Worm (Caenorhabditis elegans) whole organism, L3 larva: Measurements from ENCODE around the gene W02B12.13.

Source experiments
- R02D3.7 ChIP-seq: fragments of 150-350 bp; optimal IDR thresholded peaks from 2 replicates; lab custom pipeline; 2014; ENCODE audit warnings: missing biosample characterization, missing genetic modification characterization
- aly-2 ChIP-seq: fragments of 150-350 bp; optimal IDR thresholded peaks from 2 replicates; lab custom pipeline; 2014; ENCODE audit warnings: missing biosample characterization, missing genetic modification characterization
- ama-1 ChIP-seq: fragments of 150-350 bp; optimal IDR thresholded peaks from 2 replicates; lab custom pipeline; 2018
- ceh-28 ChIP-seq: fragments of 150-350 bp; optimal IDR thresholded peaks from 2 replicates; lab custom pipeline; 2014; ENCODE audit warnings: missing biosample characterization, missing genetic modification reagents, missing genetic modification characterization
- ceh-82 ChIP-seq: fragments of 150-350 bp; optimal IDR thresholded peaks from 2 replicates; lab custom pipeline; 2014; ENCODE audit warnings: missing biosample characterization, missing genetic modification characterization
- ceh-9 ChIP-seq: sonication (generic microtip); optimal IDR thresholded peaks from 2 replicates; lab custom pipeline; 2018; ENCODE audit warnings: missing biosample characterization, missing genetic modification characterization
- daf-12 ChIP-seq: fragments of 150-350 bp; optimal IDR thresholded peaks from 2 replicates; lab custom pipeline; 2014; ENCODE audit warnings: missing biosample characterization, missing genetic modification reagents, missing genetic modification characterization
- egl-27 ChIP-seq: sonication (generic microtip); optimal IDR thresholded peaks from 4 replicates; lab custom pipeline; 2017; ENCODE audit warnings: missing biosample characterization, missing genetic modification reagents, missing genetic modification characterization
- egl-5 ChIP-seq: fragments of 150-350 bp; optimal IDR thresholded peaks from 2 replicates; lab custom pipeline; 2017; ENCODE audit warnings: missing biosample characterization, missing genetic modification reagents, missing genetic modification characterization, inconsistent platforms
- elt-1 ChIP-seq: fragments of 150-350 bp; optimal IDR thresholded peaks from 2 replicates; lab custom pipeline; 2014; ENCODE audit warnings: missing biosample characterization, missing genetic modification characterization
- elt-2 ChIP-seq: sonication (generic microtip); optimal IDR thresholded peaks from 2 replicates; lab custom pipeline; 2016; ENCODE audit warnings: missing genetic modification reagents, mild to moderate bottlenecking, missing genetic modification characterization, missing compliant biosample characterization
- elt-3 ChIP-seq, 3 experiments: fragments of 150-350 bp in 1 of 3; sonication (generic microtip) in 2 of 3; optimal IDR thresholded peaks; 2 replicates in 2 of 3; 4 replicates in 1 of 3; lab custom pipeline; 2014 to 2017; ENCODE audit warnings: missing biosample characterization in 3 of 3, missing genetic modification characterization in 3 of 3
- eor-1 ChIP-seq, 2 experiments: fragments of 150-350 bp; optimal IDR thresholded peaks; 2 replicates each; lab custom pipeline; 2014 to 2018; ENCODE audit warnings: missing biosample characterization in 2 of 2, missing genetic modification characterization in 2 of 2
- fkh-10 ChIP-seq: sonication (generic microtip); optimal IDR thresholded peaks from 2 replicates; lab custom pipeline; 2017; ENCODE audit warnings: missing biosample characterization, missing genetic modification reagents, missing genetic modification characterization
- fkh-2 ChIP-seq: fragments of 150-350 bp; optimal IDR thresholded peaks from 2 replicates; lab custom pipeline; 2014; ENCODE audit warnings: missing biosample characterization, missing genetic modification reagents, missing genetic modification characterization
- fos-1 ChIP-seq: fragments of 150-350 bp; optimal IDR thresholded peaks from 2 replicates; lab custom pipeline; 2014; ENCODE audit warnings: missing biosample characterization, missing genetic modification characterization
- hmg-11 ChIP-seq: sonication (generic microtip); optimal IDR thresholded peaks from 2 replicates; lab custom pipeline; 2016; ENCODE audit warnings: missing genetic modification characterization, missing compliant biosample characterization
- jun-1 ChIP-seq: fragments of 150-350 bp; optimal IDR thresholded peaks from 2 replicates; lab custom pipeline; 2014; ENCODE audit warnings: missing biosample characterization, missing genetic modification reagents, missing genetic modification characterization
- lin-15B ChIP-seq: fragments of 150-350 bp; optimal IDR thresholded peaks from 2 replicates; lab custom pipeline; 2014; ENCODE audit warnings: missing biosample characterization, missing genetic modification characterization
- lin-39 ChIP-seq: fragments of 150-350 bp; optimal IDR thresholded peaks from 2 replicates; lab custom pipeline; 2018; ENCODE audit warnings: missing biosample characterization, missing genetic modification reagents, missing genetic modification characterization
- lsy-12 ChIP-seq: sonication (generic microtip); optimal IDR thresholded peaks from 2 replicates; lab custom pipeline; 2016; ENCODE audit warnings: mild to moderate bottlenecking, missing genetic modification characterization, missing compliant biosample characterization
- mdl-1 ChIP-seq: fragments of 150-350 bp; optimal IDR thresholded peaks from 2 replicates; lab custom pipeline; 2014; ENCODE audit warnings: missing biosample characterization, missing genetic modification characterization
- mml-1 ChIP-seq: fragments of 150-350 bp; sonication (generic microtip); optimal IDR thresholded peaks from 3 replicates; lab custom pipeline; 2014; ENCODE audit warnings: missing biosample characterization, missing genetic modification characterization
- nfya-1 ChIP-seq: sonication (generic microtip); optimal IDR thresholded peaks from 2 replicates; lab custom pipeline; 2017; ENCODE audit warnings: missing genetic modification characterization, mild to moderate bottlenecking, missing compliant biosample characterization, antibody characterized with exemption, moderate library complexity; ENCODE audit not compliant: insufficient read depth
- nhr-11 ChIP-seq: fragments of 150-350 bp; optimal IDR thresholded peaks from 2 replicates; lab custom pipeline; 2014; ENCODE audit warnings: missing biosample characterization, missing genetic modification characterization
- nhr-23 ChIP-seq: fragments of 150-350 bp; optimal IDR thresholded peaks from 2 replicates; lab custom pipeline; 2014; ENCODE audit warnings: missing biosample characterization, missing genetic modification reagents, missing genetic modification characterization
- nhr-237 ChIP-seq: fragments of 150-350 bp; optimal IDR thresholded peaks from 2 replicates; lab custom pipeline; 2014; ENCODE audit warnings: missing biosample characterization, missing genetic modification characterization
- nhr-25 ChIP-seq: sonication (generic microtip); optimal IDR thresholded peaks from 2 replicates; lab custom pipeline; 2017; ENCODE audit warnings: missing biosample characterization, missing genetic modification characterization
- nhr-28 ChIP-seq: fragments of 150-350 bp; optimal IDR thresholded peaks from 2 replicates; lab custom pipeline; 2014; ENCODE audit warnings: missing biosample characterization, missing genetic modification characterization
- nhr-43 ChIP-seq: sonication (generic microtip); optimal IDR thresholded peaks from 2 replicates; lab custom pipeline; 2016; ENCODE audit warnings: mild to moderate bottlenecking, missing genetic modification characterization, missing compliant biosample characterization; ENCODE audit not compliant: poor library complexity, severe bottlenecking
- nhr-76 ChIP-seq: fragments of 150-350 bp; sonication (generic microtip); optimal IDR thresholded peaks from 5 replicates; lab custom pipeline; 2014; ENCODE audit warnings: missing biosample characterization, missing genetic modification characterization
- nhr-77 ChIP-seq: fragments of 150-350 bp; optimal IDR thresholded peaks from 2 replicates; lab custom pipeline; 2014; ENCODE audit warnings: missing biosample characterization, missing genetic modification characterization
- pha-4 ChIP-seq: fragments of 150-350 bp; optimal IDR thresholded peaks from 2 replicates; lab custom pipeline; 2014; ENCODE audit warnings: missing biosample characterization, missing genetic modification reagents, missing genetic modification characterization
- pqm-1 ChIP-seq: fragments of 150-350 bp; optimal IDR thresholded peaks from 2 replicates; lab custom pipeline; 2017; ENCODE audit warnings: missing biosample characterization, missing genetic modification characterization, inconsistent platforms
- sea-2 ChIP-seq: fragments of 150-350 bp; sonication (generic microtip); optimal IDR thresholded peaks from 4 replicates; lab custom pipeline; 2014; ENCODE audit warnings: missing biosample characterization, missing genetic modification reagents, missing genetic modification characterization
- skn-1 ChIP-seq: fragments of 150-350 bp; optimal IDR thresholded peaks from 2 replicates; lab custom pipeline; 2014; ENCODE audit warnings: missing biosample characterization, missing genetic modification characterization
- snpc-4 ChIP-seq: fragments of 150-350 bp; optimal IDR thresholded peaks from 2 replicates; lab custom pipeline; 2014; ENCODE audit warnings: missing biosample characterization, missing genetic modification characterization
- tbx-2 ChIP-seq: sonication (generic microtip); optimal IDR thresholded peaks from 2 replicates; lab custom pipeline; 2016; ENCODE audit warnings: mild to moderate bottlenecking, missing genetic modification characterization, missing compliant biosample characterization
- unc-39 ChIP-seq: sonication (generic microtip); optimal IDR thresholded peaks from 4 replicates; lab custom pipeline; 2017; ENCODE audit warnings: missing biosample characterization, missing genetic modification characterization
- unc-62 ChIP-seq: fragments of 150-350 bp; sonication (generic microtip); optimal IDR thresholded peaks from 4 replicates; lab custom pipeline; 2014; ENCODE audit warnings: missing biosample characterization, missing genetic modification reagents, missing genetic modification characterization
- zag-1 ChIP-seq: fragments of 150-350 bp; optimal IDR thresholded peaks from 2 replicates; lab custom pipeline; 2014; ENCODE audit warnings: missing biosample characterization, missing genetic modification characterization
- ztf-11 ChIP-seq: fragments of 150-350 bp; optimal IDR thresholded peaks from 2 replicates; lab custom pipeline; 2014; ENCODE audit warnings: missing biosample characterization, missing genetic modification characterization
- ztf-4 ChIP-seq: fragments of 150-350 bp; optimal IDR thresholded peaks from 2 replicates; lab custom pipeline; 2014; ENCODE audit warnings: missing biosample characterization, missing genetic modification characterization

Gene W02B12.13

DNA sequence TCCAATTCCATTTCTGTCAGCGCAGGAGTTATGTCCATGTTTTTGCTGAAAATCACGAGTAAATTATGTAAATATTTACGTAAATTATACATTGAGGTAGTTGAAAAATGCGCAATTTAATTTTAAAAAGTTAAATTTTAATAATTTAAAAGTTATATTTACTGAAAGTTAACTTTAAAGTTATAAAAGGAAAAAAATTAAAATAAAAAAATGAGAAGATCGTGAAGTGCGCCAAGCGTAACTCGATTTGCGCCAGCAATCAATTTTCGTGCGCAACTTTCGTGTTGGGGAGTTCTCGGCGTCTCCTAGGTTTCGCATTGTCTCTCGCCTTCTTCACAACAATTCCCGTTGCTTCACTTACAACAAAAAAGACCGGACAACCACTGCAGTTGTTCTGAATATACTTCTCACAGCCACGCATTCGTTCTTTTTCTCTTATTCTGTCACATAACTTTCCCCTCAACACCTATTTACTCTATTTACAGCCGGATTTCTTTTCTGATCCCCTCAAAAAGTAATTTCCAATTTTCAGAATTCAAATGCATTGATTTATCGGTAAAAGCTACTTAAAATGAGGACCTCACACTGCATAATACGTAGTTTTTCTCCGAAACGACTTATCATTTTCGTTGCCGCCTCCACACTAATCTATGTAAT is 28.6 kb downstream of the W02B12.13 start, which contains the start of the genes metl-1 and W02B12.11:
Gene metl-1 (minus strand): TSS at position 51 of the 657 bp plus-strand sequence.
Gene W02B12.11 (plus strand): TSS at position 337 of the 657 bp plus-strand sequence.
- no peak for TF ChIP-seq sea-2 (GFP tag; lab: Kevin White, UChicago)
- peak; percentile 10 for TF ChIP-seq nhr-77
- no peak for TF ChIP-seq unc-62 (GFP tag; lab: Kevin White, UChicago)
- TF ChIP-seq jun-1 (tag; lab: Kevin White, UChicago): peak; percentile 62
- TF ChIP-seq nhr-237: no peak
- peak; percentile 60 for TF ChIP-seq nhr-25 (tag; lab: Kevin White, UChicago)
- TF ChIP-seq fkh-2 (tag; lab: Kevin White, UChicago): no peak
- TF ChIP-seq ztf-11 (tag; lab: Kevin White, UChicago): no peak
- no peak for TF ChIP-seq unc-39 (tag; lab: Kevin White, UChicago)
- TF ChIP-seq nhr-11 (tag; lab: Kevin White, UChicago): no peak
- TF ChIP-seq ztf-4 (tag; lab: Kevin White, UChicago): no peak
- peak; percentile 86 for TF ChIP-seq nhr-43
- peak; percentile 26 for TF ChIP-seq pqm-1 (tag; lab: Kevin White, UChicago)
- peak; percentile 40 for TF ChIP-seq lin-39 (tag; lab: Kevin White, UChicago)
- TF ChIP-seq elt-3 (tag; optimal IDR thresholded peaks at IDR 0.05; lab: Kevin White, UChicago): no peak
- TF ChIP-seq hmg-11: peak; percentile 83
- peak; percentile 44 for TF ChIP-seq skn-1
- TF ChIP-seq elt-2 (tag; lab: Kevin White, UChicago): peak; percentile 59
- no peak for TF ChIP-seq aly-2 (tag; lab: Kevin White, UChicago)
- no peak for TF ChIP-seq snpc-4 (tag; lab: Kevin White, UChicago)
- peak; percentile 58 for TF ChIP-seq ceh-82 (tag; lab: Kevin White, UChicago)
- TF ChIP-seq nhr-76 (tag; lab: Kevin White, UChicago): no peak
- peak; percentile 63 for TF ChIP-seq ceh-28
- peak; percentile 36 for TF ChIP-seq egl-5 (tag; lab: Kevin White, UChicago)
- peak; percentile 81 for TF ChIP-seq R02D3.7 (tag; lab: Kevin White, UChicago)
- no peak for TF ChIP-seq daf-12 (tag; lab: Kevin White, UChicago)
- TF ChIP-seq mdl-1: no peak
- peak; percentile 11 for TF ChIP-seq elt-1
- TF ChIP-seq ceh-9 (tag; lab: Kevin White, UChicago): no peak
- TF ChIP-seq zag-1: no peak
- TF ChIP-seq lsy-12 (tag; lab: Kevin White, UChicago): peak; percentile 65
- peak; percentile 69 for TF ChIP-seq lin-15B (tag; lab: Kevin White, UChicago)
- TF ChIP-seq nhr-23 (tag; lab: Kevin White, UChicago): peak; percentile 95
- no peak for TF ChIP-seq fos-1
- TF ChIP-seq ama-1 (lab: Kevin White, UChicago): no peak
- peak; percentile 80 for TF ChIP-seq tbx-2

DNA sequence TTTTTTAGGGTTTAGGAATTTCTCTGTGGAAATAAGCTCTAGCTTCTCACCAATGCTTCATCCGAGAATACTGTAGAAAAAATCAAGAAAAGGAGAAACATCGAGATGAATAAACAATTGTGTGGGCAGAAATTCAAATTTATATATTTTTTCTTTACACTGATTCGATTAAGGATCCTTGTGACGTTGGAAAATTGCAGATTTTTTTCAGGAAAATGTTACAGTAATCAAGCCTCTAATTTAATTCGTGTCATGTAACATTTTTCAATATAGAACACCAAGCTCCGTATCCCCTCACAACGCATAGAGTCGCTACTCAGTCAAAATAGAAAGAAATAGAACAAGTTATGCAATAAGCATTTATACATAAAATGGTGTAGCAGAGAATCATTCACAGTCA is 31.3 kb downstream of the W02B12.13 start, which contains the start of gene W02B12.16:
Gene W02B12.16 (minus strand): TSS at position 101 of the 400 bp plus-strand sequence.
- peak; percentile 2 for TF ChIP-seq nhr-43
- no peak for TF ChIP-seq nhr-23 (tag; lab: Kevin White, UChicago)
- no peak for TF ChIP-seq fos-1

DNA sequence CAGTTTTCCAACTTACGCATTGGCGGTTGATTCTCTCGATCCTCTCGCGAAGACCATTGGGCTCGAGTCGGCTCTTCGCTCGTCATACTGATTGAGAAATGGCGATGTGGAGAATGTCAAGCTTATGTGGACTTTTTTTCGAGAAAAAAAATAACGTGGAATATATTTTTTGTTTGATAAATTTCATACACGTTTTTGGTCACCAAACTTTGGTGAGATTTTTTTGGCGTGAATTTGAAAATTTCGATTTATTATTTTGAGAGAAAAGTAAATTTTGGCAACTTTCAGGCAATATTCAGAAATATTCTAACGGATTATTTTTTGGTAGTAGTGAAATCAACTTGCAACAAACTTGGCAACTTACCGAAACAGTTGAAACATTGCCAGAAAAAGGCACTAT is 34.0 kb downstream of the W02B12.13 start, which contains the start of gene W02B12.12:
Gene W02B12.12 (minus strand): TSS at position 101 of the 400 bp plus-strand sequence.
- no peak for TF ChIP-seq egl-5 (tag; lab: Kevin White, UChicago)
- no peak for TF ChIP-seq nhr-28 (tag; lab: Kevin White, UChicago)
- no peak for TF ChIP-seq elt-2 (tag; lab: Kevin White, UChicago)
- no peak for TF ChIP-seq lin-15B (tag; lab: Kevin White, UChicago)
- TF ChIP-seq pqm-1 (tag; lab: Kevin White, UChicago): no peak

DNA sequence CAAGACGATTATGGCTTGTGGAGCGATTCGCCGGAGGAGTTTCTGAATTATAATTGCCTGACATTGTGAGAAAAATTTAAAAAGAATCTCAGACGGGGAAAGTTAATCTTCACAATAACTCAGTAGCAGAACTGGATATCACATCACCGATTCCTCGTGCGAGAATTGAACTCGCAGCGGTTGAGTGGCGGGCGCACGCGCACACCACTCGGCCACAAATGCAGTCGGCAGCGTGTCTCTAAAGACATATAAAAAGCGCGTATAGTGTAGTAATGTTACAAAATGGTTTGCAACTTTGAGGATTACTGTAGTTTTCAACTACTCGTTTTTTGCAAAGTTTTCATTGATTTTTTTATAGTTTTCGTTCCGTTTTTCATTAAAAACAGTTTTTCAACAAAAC is 39.5 kb downstream of the W02B12.13 start:
- TF ChIP-seq tbx-2: peak; percentile 47
- no peak for TF ChIP-seq fos-1
- peak; percentile 36 for TF ChIP-seq nhr-23 (tag; lab: Kevin White, UChicago)
- TF ChIP-seq nfya-1 (tag; lab: Kevin White, UChicago): no peak
- no peak for TF ChIP-seq ztf-4 (tag; lab: Kevin White, UChicago)
- peak; percentile 91 for TF ChIP-seq lsy-12 (tag; lab: Kevin White, UChicago)
- no peak for TF ChIP-seq eor-1 (tag; optimal IDR thresholded peaks at IDR 0.05; lab: Kevin White, UChicago)
- TF ChIP-seq pha-4 (tag; lab: Kevin White, UChicago): no peak
- TF ChIP-seq ztf-11 (tag; lab: Kevin White, UChicago): no peak
- TF ChIP-seq pqm-1 (tag; lab: Kevin White, UChicago): peak; percentile 29
- no peak for TF ChIP-seq fkh-10 (GFP tag; lab: Kevin White, UChicago)
- TF ChIP-seq lin-39 (tag; lab: Kevin White, UChicago): peak; percentile 81
- peak; percentile 32 for TF ChIP-seq lin-15B (tag; lab: Kevin White, UChicago)
- peak; percentile 93 for TF ChIP-seq hmg-11
- no peak for TF ChIP-seq mml-1 (tag; lab: Kevin White, UChicago)
- peak; percentile 86 for TF ChIP-seq nhr-43
- TF ChIP-seq nhr-11 (tag; lab: Kevin White, UChicago): no peak
- no peak for TF ChIP-seq egl-5 (tag; lab: Kevin White, UChicago)
- TF ChIP-seq nhr-28 (tag; lab: Kevin White, UChicago): no peak
- no peak for TF ChIP-seq ceh-82 (tag; lab: Kevin White, UChicago)
- TF ChIP-seq skn-1: peak; percentile 48
- TF ChIP-seq elt-2 (tag; lab: Kevin White, UChicago): peak; percentile 54
- peak; percentile 77 for TF ChIP-seq nhr-25 (tag; lab: Kevin White, UChicago)
- TF ChIP-seq sea-2 (GFP tag; lab: Kevin White, UChicago): no peak
- TF ChIP-seq egl-27 (tag; lab: Kevin White, UChicago): no peak
- TF ChIP-seq ceh-28: no peak
- TF ChIP-seq unc-62 (GFP tag; lab: Kevin White, UChicago): no peak
